Worm (Caenorhabditis elegans): ENCODE measurements around the gene C37C3.10.

ce11 chrV:7814601-7815000 lies 48.3 kb downstream of the C37C3.10 start, which contains the start of gene ZK742.6:
- TF ChIP-seq ama-1 (optimal IDR thresholded peaks at IDR 0.05) (no peak), hmg-4 (GFP tag; optimal IDR thresholded peaks at IDR 0.05) (no peak), hnd-1 (tag; optimal IDR thresholded peaks at IDR 0.05) (no peak), tra-4 (tag; optimal IDR thresholded peaks at IDR 0.05) (no peak), ceh-36 (tag; optimal IDR thresholded peaks at IDR 0.05) (no peak), ceh-13 (GFP tag; optimal IDR thresholded peaks at IDR 0.05) (no peak), ets-7 (tag; optimal IDR thresholded peaks at IDR 0.05) (no peak), scrt-1 (GFP tag; IDR thresholded peaks at IDR 0.05) (no peak), tbx-11 (GFP tag; IDR thresholded peaks at IDR 0.05) (no peak), tbx-37 (GFP tag; conservative IDR thresholded peaks at IDR 0.05) (no peak), sea-1 (GFP tag; conservative IDR thresholded peaks at IDR 0.05) (no peak)
